Worm (Caenorhabditis elegans): ENCODE results near the gene R08E5.4.

The R08E5.4 gene

DNA sequence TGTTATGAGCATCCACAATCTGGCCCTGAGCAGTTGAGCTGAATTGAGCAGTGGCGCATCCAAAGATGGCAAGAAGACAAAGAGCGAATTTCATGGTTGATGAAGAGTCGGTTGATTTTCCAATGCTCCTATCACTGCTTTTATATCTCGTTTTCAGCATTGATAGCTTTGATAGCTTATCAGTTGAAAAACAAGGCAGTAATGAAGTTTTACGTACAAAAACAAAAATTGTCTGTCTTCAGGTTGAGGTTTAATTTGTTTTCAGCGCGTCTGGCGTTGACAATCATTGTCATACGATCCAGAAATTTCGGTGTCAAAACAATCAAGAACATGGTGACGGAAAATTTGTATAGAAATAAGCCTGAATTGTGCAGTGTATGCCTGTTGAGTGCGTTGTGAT lies 43.2 kb downstream of the R08E5.4 start, which contains the start of gene scl-13:
scl-13 (minus strand) TSS at position 101 of the 400 bp plus-strand sequence.
- TF ChIP-seq M03D4.4 (tag; optimal IDR thresholded peaks at IDR 0.05) (no peak), ceh-43 (GFP tag; optimal IDR thresholded peaks at IDR 0.05) (no peak), pha-4 (tag; optimal IDR thresholded peaks at IDR 0.05) (no peak), elt-1 (tag; optimal IDR thresholded peaks at IDR 0.05; ENCODE audit: borderline replicate concordance, insufficient read depth) (no peak), ceh-39 (tag; optimal IDR thresholded peaks at IDR 0.05) (no peak), sptf-1 (tag; optimal IDR thresholded peaks at IDR 0.05) (no peak), elt-3 (tag; optimal IDR thresholded peaks at IDR 0.05) (no peak), sem-2 (GFP tag; optimal IDR thresholded peaks at IDR 0.05) (no peak), nhr-2 (tag; optimal IDR thresholded peaks at IDR 0.05) (no peak), snpc-4 (tag; optimal IDR thresholded peaks at IDR 0.05) (no peak), unc-39 (tag; optimal IDR thresholded peaks at IDR 0.05) (no peak)

DNA sequence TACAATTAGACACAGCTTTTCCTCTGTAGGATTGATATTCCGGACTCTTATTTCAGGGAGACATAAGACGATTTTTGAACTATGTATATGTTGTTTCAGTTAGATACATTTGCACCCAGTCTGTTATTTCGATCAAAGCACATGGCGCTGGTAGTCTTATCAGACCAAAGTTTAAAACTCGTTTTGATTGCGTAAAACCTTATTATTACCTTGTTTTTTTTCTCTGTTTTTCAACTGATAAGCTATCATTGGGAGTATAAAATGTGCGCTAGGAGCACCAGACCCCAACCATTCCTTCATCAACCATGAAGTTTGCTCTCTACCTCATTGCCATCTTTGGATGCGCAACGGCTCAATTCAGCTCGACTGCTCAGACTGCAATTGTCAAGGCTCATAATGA lies 43.9 kb downstream of the R08E5.4 start, which contains the start of gene scl-12:
scl-12 (plus strand) TSS at position 301 of the 400 bp plus-strand sequence.
- TF ChIP-seq mab-5 (tag; optimal IDR thresholded peaks at IDR 0.05), result no peak
- no peak for TF ChIP-seq ztf-11 (tag; optimal IDR thresholded peaks at IDR 0.05)
- no peak for TF ChIP-seq nhr-28 (tag; optimal IDR thresholded peaks at IDR 0.05)
- TF ChIP-seq elt-1 (tag; optimal IDR thresholded peaks at IDR 0.05; ENCODE audit: borderline replicate concordance, insufficient read depth), result no peak
- no peak for TF ChIP-seq elt-3 (tag; optimal IDR thresholded peaks at IDR 0.05)
- TF ChIP-seq pha-4 (tag; optimal IDR thresholded peaks at IDR 0.05), result no peak
- no peak for TF ChIP-seq lin-32 (GFP tag; optimal IDR thresholded peaks at IDR 0.05)
- TF ChIP-seq cnd-1 (tag; optimal IDR thresholded peaks at IDR 0.05), result no peak
- no peak for TF ChIP-seq ham-2 (GFP tag; optimal IDR thresholded peaks at IDR 0.05)
- TF ChIP-seq unc-39 (tag; optimal IDR thresholded peaks at IDR 0.05), result no peak
- TF ChIP-seq unc-62 (GFP tag; optimal IDR thresholded peaks at IDR 0.05), result no peak
- no peak for TF ChIP-seq lin-13 (tag; optimal IDR thresholded peaks at IDR 0.05)
- TF ChIP-seq lsy-2 (tag; optimal IDR thresholded peaks at IDR 0.05), result no peak
- TF ChIP-seq zip-8 (tag; optimal IDR thresholded peaks at IDR 0.05), result no peak
- TF ChIP-seq snpc-4 (tag; optimal IDR thresholded peaks at IDR 0.05), result no peak
- TF ChIP-seq sptf-1 (tag; optimal IDR thresholded peaks at IDR 0.05), result no peak
- no peak for TF ChIP-seq ces-1 (GFP tag; optimal IDR thresholded peaks at IDR 0.05)
- no peak for TF ChIP-seq ceh-43 (GFP tag; optimal IDR thresholded peaks at IDR 0.05)
- TF ChIP-seq sem-2 (GFP tag; optimal IDR thresholded peaks at IDR 0.05), result no peak
- TF ChIP-seq M03D4.4 (tag; optimal IDR thresholded peaks at IDR 0.05), result no peak

DNA sequence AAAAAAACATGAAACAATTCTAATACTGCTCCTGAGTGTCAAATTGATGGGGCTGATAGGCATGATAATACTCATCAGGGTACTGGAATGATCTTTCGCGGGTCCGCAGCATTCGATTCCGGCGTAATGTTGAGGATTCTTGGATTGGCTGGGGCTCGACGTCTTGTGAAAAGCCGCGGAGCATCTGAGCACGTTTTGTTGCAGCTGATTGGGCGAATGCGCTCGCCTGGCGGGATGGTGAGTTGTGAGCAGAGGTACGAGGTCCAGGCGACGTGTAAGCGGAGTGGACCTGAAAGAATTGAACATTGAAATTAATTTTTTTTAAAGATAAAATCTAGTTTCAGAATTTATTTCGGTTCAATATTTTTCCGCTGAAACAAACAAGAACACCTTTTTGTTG lies 45.6 kb downstream of the R08E5.4 start:
- TF ChIP-seq drap-1 (GFP tag; optimal IDR thresholded peaks at IDR 0.05), result no peak
- no peak for TF ChIP-seq ceh-43 (GFP tag; optimal IDR thresholded peaks at IDR 0.05)
- TF ChIP-seq elt-3 (tag; optimal IDR thresholded peaks at IDR 0.05), result no peak
- no peak for TF ChIP-seq pha-4 (tag; optimal IDR thresholded peaks at IDR 0.05)

DNA sequence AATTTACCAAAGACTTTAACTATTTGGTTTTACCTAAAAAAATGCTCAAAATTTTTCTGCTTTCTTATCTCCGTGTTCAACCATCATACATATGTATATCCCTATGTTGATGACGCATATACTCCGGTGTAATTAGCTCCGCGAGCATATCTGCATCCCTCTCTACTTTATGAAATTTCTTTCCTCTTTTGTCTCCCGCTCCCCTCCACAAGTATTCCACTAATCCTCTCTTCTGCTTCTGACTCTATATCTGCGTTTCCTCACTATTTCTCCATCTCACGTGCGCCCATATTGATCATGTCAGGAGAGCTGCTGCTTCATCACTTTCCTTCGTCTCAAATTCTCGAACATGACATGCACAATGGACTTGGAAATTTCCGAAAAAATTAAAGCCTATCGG lies 46.6 kb downstream of the R08E5.4 start, which contains the start of gene H10D18.1:
H10D18.1 (plus strand) TSS at position 277 of the 400 bp plus-strand sequence.
- TF ChIP-seq nhr-237 (tag; optimal IDR thresholded peaks at IDR 0.05) (no peak), ceh-43 (GFP tag; optimal IDR thresholded peaks at IDR 0.05) (no peak), mab-5 (tag; optimal IDR thresholded peaks at IDR 0.05) (no peak), tbx-8 (GFP tag; optimal IDR thresholded peaks at IDR 0.05) (no peak), ces-1 (GFP tag; optimal IDR thresholded peaks at IDR 0.05) (peak; percentile 22), elt-1 (tag; optimal IDR thresholded peaks at IDR 0.05; ENCODE audit: borderline replicate concordance, insufficient read depth) (no peak), ham-2 (GFP tag; optimal IDR thresholded peaks at IDR 0.05) (no peak), snpc-4 (tag; optimal IDR thresholded peaks at IDR 0.05) (no peak)
